Worm (Caenorhabditis elegans): Measurements from ENCODE around the gene T16G1.13.
A peak's percentile ranks its signal among the peaks of the same experiment; 100 is the strongest.

Gene T16G1.13

DNA sequence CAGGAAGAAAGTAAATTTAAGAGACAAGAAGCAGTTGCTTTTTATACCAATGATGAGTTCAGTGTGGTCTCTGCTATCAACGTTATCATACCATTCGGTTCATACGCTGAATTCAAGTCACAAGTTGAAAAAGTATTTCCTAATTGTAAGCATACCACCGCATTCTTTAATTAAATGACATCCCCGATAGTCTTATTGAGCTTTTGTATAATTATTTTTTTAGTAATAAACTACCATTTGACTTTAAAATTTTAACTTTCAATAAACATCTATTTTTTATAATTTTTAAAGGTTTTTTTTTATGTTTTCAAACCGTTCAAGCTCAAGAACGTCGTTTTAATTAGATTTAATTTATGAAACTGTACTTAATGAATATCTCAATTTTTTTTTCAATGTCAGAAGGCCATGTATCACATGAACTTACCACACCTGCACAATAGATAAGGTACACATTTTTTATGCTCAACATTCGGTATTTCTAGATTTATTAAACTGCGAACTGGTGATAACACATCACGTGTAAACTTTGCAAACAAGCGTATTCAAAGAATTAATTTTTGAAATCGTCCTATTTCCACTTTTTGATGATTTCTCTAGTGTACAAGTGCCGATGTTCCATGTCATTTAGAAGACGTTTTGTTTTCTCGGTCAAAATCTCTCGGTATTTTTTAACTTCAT, 7.8 kb upstream of the T16G1.13 start, which contains the start of gene T16G1.4:
Gene T16G1.4, minus strand, starts transcription at position 51 of the 678 bp plus-strand sequence.
- TF ChIP-seq nhr-28 (tag; optimal IDR thresholded peaks at IDR 0.05): peak; percentile 11
- TF ChIP-seq zfp-3 (GFP tag; conservative IDR thresholded peaks at IDR 0.05): no peak
- no peak for TF ChIP-seq nhr-11 (tag; optimal IDR thresholded peaks at IDR 0.05)
- TF ChIP-seq lin-29 (GFP tag; IDR thresholded peaks at IDR 0.05): no peak
- TF ChIP-seq daf-19 (GFP tag; conservative IDR thresholded peaks at IDR 0.05): no peak
- TF ChIP-seq dmd-9 (GFP tag; IDR thresholded peaks at IDR 0.05): no peak
- peak; percentile 46 for TF ChIP-seq hlh-30 (tag; optimal IDR thresholded peaks at IDR 0.05; ENCODE audit: insufficient read depth)
- no peak for TF ChIP-seq daf-16 (GFP tag; optimal IDR thresholded peaks at IDR 0.05)
- TF ChIP-seq daf-16 (tag; optimal IDR thresholded peaks at IDR 0.05): peak; percentile 51
- no peak for TF ChIP-seq ceh-44 (GFP tag; IDR thresholded peaks at IDR 0.05)
- no peak for TF ChIP-seq egl-43 (GFP tag; IDR thresholded peaks at IDR 0.05)
- TF ChIP-seq attf-4 (tag; optimal IDR thresholded peaks at IDR 0.05): no peak
- no peak for TF ChIP-seq nhr-10 (tag; optimal IDR thresholded peaks at IDR 0.05)
- no peak for TF ChIP-seq ceh-28 (tag; optimal IDR thresholded peaks at IDR 0.05)

DNA sequence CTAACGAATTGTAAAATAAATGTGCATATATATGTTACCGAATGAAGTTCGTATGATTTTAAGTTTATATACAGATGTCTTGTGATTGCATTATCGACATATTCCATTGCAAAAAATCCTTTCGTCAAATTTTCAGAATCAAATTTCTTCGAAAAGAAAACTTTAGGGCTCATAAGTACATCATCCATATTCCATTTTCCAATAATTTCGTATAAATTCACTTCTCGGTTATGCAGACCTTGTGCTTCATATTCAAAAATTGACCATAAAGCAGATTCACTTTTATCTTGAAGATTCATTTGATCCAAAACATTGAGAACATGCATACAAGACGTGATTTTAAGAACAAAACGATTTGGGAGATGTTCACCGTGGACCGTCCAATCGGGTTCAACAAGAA, 6.3 kb upstream of the T16G1.13 start:
- peak in 1 of 2 experiments; percentile 92 for TF ChIP-seq unc-62 (GFP tag; optimal IDR thresholded peaks at IDR 0.05 in 1 of 2)
- no peak for TF ChIP-seq unc-62 (tag; optimal IDR thresholded peaks at IDR 0.05)
- TF ChIP-seq daf-12 (tag; optimal IDR thresholded peaks at IDR 0.05): no peak
- no peak for TF ChIP-seq jun-1 (tag; optimal IDR thresholded peaks at IDR 0.05)
- no peak for TF ChIP-seq lir-3 (tag; optimal IDR thresholded peaks at IDR 0.05)

ce11 chrV:12944229-12944628, 5.5 kb upstream of the T16G1.13 start, which contains the start of gene T16G1.3:
T16G1.3 (minus strand) TSS chrV:12944329.
- TF ChIP-seq nhr-11 (tag; optimal IDR thresholded peaks at IDR 0.05): no peak
- no peak for TF ChIP-seq rbr-2 (tag; optimal IDR thresholded peaks at IDR 0.05)
- no peak for TF ChIP-seq ZK546.5 (tag; optimal IDR thresholded peaks at IDR 0.05)
- TF ChIP-seq fos-1 (tag; optimal IDR thresholded peaks at IDR 0.05): no peak
- TF ChIP-seq ctbp-1 (GFP tag; IDR thresholded peaks at IDR 0.05): no peak
- no peak for TF ChIP-seq dmd-8 (GFP tag; IDR thresholded peaks at IDR 0.05)
- no peak for TF ChIP-seq unc-39 (tag; optimal IDR thresholded peaks at IDR 0.05)
- TF ChIP-seq ZK337.2 (GFP tag; IDR thresholded peaks at IDR 0.05): no peak
- TF ChIP-seq zfp-2 (tag; optimal IDR thresholded peaks at IDR 0.05): no peak
- no peak for TF ChIP-seq D1046.2 (GFP tag; IDR thresholded peaks at IDR 0.05)

DNA sequence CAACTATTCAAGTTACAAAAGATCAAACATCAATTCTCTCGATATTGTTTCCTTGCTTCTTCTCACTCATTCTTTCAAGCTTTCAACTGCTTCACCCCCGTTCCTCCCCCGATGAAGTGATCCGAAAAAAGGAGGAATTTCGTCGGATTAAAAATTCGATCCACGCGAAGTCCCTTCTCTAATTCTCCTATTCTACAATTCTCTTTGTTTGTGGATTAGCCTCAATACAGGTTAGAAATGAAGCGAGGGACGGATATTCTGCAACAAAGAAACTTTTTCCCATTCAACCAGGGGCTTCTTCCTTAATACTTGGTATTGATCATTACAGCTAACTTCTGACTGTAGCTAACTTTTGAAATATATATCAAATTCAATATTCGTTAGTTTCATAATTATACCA, 4.9 kb upstream of the T16G1.13 start, which contains the start of gene grl-2:
Gene grl-2, plus strand, starts transcription at position 301 of the 400 bp plus-strand sequence.
- TF ChIP-seq mxl-2 (GFP tag; conservative IDR thresholded peaks at IDR 0.05) (no peak), F10B5.3 (tag; optimal IDR thresholded peaks at IDR 0.05) (no peak), saeg-2 (GFP tag; IDR thresholded peaks at IDR 0.05) (no peak), dpl-1 (GFP tag; optimal IDR thresholded peaks at IDR 0.05) (no peak), ZK546.5 (tag; optimal IDR thresholded peaks at IDR 0.05) (no peak), gei-8 (GFP tag; optimal IDR thresholded peaks at IDR 0.05) (no peak), duxl-1 (tag; optimal IDR thresholded peaks at IDR 0.05; ENCODE audit: poor library complexity) (no peak), nhr-111 (GFP tag; optimal IDR thresholded peaks at IDR 0.05) (no peak), hif-1 (tag; optimal IDR thresholded peaks at IDR 0.05) (no peak), F49E8.2 (tag; optimal IDR thresholded peaks at IDR 0.05; ENCODE audit: borderline replicate concordance) (no peak), tra-1 (GFP tag; IDR thresholded peaks at IDR 0.05) (no peak), dve-1 (tag; optimal IDR thresholded peaks at IDR 0.05; ENCODE audit: insufficient read depth) (no peak), ZK337.2 (GFP tag; IDR thresholded peaks at IDR 0.05) (no peak), ceh-28 (tag; optimal IDR thresholded peaks at IDR 0.05) (no peak), ztf-7 (tag; optimal IDR thresholded peaks at IDR 0.05) (no peak), zip-2 (tag; optimal IDR thresholded peaks at IDR 0.05) (no peak), T26A8.4 (GFP tag; IDR thresholded peaks at IDR 0.05) (no peak), fos-1 (tag; optimal IDR thresholded peaks at IDR 0.05) (no peak), nhr-76 (tag; optimal IDR thresholded peaks at IDR 0.05) (no peak), pqm-1 (tag; optimal IDR thresholded peaks at IDR 0.05) (no peak)
